Worm (Caenorhabditis elegans): ENCODE measurements around the gene cyn-12.

The cyn-12 gene

ce11 chrIV:7107893-7108292 lies 25.1 kb downstream of the cyn-12 start, which contains the start of gene ZC477.2:
TSS of gene ZC477.2 (plus strand) at chrIV:7108193.
- no peak for TF ChIP-seq snpc-4 (tag; optimal IDR thresholded peaks at IDR 0.05)
- no peak for TF ChIP-seq pqm-1 (tag; optimal IDR thresholded peaks at IDR 0.05)
- TF ChIP-seq unc-39 (tag; optimal IDR thresholded peaks at IDR 0.05) = no peak
- TF ChIP-seq aly-2 (tag; optimal IDR thresholded peaks at IDR 0.05) = no peak
- TF ChIP-seq fos-1 (tag; optimal IDR thresholded peaks at IDR 0.05) = no peak
- TF ChIP-seq fkh-10 (GFP tag; optimal IDR thresholded peaks at IDR 0.05) = no peak
- TF ChIP-seq nhr-23 (tag; optimal IDR thresholded peaks at IDR 0.05) = no peak

- no peak for TF ChIP-seq mml-1 (tag; optimal IDR thresholded peaks at IDR 0.05)
- no peak for TF ChIP-seq unc-62 (GFP tag; optimal IDR thresholded peaks at IDR 0.05)
- TF ChIP-seq nfya-1 (tag; optimal IDR thresholded peaks at IDR 0.05; ENCODE audit: insufficient read depth) = peak; percentile 64
- TF ChIP-seq R02D3.7 (tag; optimal IDR thresholded peaks at IDR 0.05) = peak; percentile 30
- TF ChIP-seq eor-1 (tag; optimal IDR thresholded peaks at IDR 0.05) = no peak
- no peak for TF ChIP-seq ceh-9 (tag; optimal IDR thresholded peaks at IDR 0.05)
- no peak for TF ChIP-seq ztf-4 (tag; optimal IDR thresholded peaks at IDR 0.05)
- no peak for TF ChIP-seq nhr-237 (tag; optimal IDR thresholded peaks at IDR 0.05)
- no peak for TF ChIP-seq elt-1 (tag; optimal IDR thresholded peaks at IDR 0.05)
- TF ChIP-seq ceh-82 (tag; optimal IDR thresholded peaks at IDR 0.05) = no peak
- TF ChIP-seq fkh-10 (GFP tag; optimal IDR thresholded peaks at IDR 0.05) = no peak
- no peak for TF ChIP-seq daf-12 (tag; optimal IDR thresholded peaks at IDR 0.05)
- no peak for TF ChIP-seq hmg-11 (tag; optimal IDR thresholded peaks at IDR 0.05)
- peak; percentile 41 for TF ChIP-seq snpc-4 (tag; optimal IDR thresholded peaks at IDR 0.05)
- no peak for TF ChIP-seq ceh-16 (tag; optimal IDR thresholded peaks at IDR 0.05)
- TF ChIP-seq lsy-12 (tag; optimal IDR thresholded peaks at IDR 0.05) = peak; percentile 39
- TF ChIP-seq egl-27 (tag; optimal IDR thresholded peaks at IDR 0.05) = no peak
- TF ChIP-seq skn-1 (tag; optimal IDR thresholded peaks at IDR 0.05) = no peak
- TF ChIP-seq unc-39 (tag; optimal IDR thresholded peaks at IDR 0.05) = no peak
- TF ChIP-seq nhr-67 (tag; optimal IDR thresholded peaks at IDR 0.05) = no peak
- TF ChIP-seq nhr-11 (tag; optimal IDR thresholded peaks at IDR 0.05) = peak; percentile 42
- no peak for TF ChIP-seq ama-1 (optimal IDR thresholded peaks at IDR 0.05)
- TF ChIP-seq elt-3 (tag; optimal IDR thresholded peaks at IDR 0.05) = no peak
- no peak for TF ChIP-seq ztf-11 (tag; optimal IDR thresholded peaks at IDR 0.05)
- TF ChIP-seq fos-1 (tag; optimal IDR thresholded peaks at IDR 0.05) = no peak
- peak; percentile 42 for TF ChIP-seq nhr-77 (tag; optimal IDR thresholded peaks at IDR 0.05)
- TF ChIP-seq ceh-28 (tag; optimal IDR thresholded peaks at IDR 0.05) = peak; percentile 25
- peak; percentile 92 for TF ChIP-seq pha-4 (tag; optimal IDR thresholded peaks at IDR 0.05)
- no peak for TF ChIP-seq ZK546.5 (tag; optimal IDR thresholded peaks at IDR 0.05)
- TF ChIP-seq sea-2 (GFP tag; optimal IDR thresholded peaks at IDR 0.05) = no peak
- peak; percentile 55 for TF ChIP-seq nhr-23 (tag; optimal IDR thresholded peaks at IDR 0.05)
- TF ChIP-seq tbx-2 (tag; optimal IDR thresholded peaks at IDR 0.05) = peak; percentile 56
- no peak for TF ChIP-seq zag-1 (tag; optimal IDR thresholded peaks at IDR 0.05)
- TF ChIP-seq nhr-76 (tag; optimal IDR thresholded peaks at IDR 0.05) = no peak
- TF ChIP-seq jun-1 (tag; optimal IDR thresholded peaks at IDR 0.05) = peak; percentile 29
- TF ChIP-seq lin-15B (tag; optimal IDR thresholded peaks at IDR 0.05) = peak; percentile 79
- TF ChIP-seq fkh-2 (tag; optimal IDR thresholded peaks at IDR 0.05) = no peak
- TF ChIP-seq aly-2 (tag; optimal IDR thresholded peaks at IDR 0.05) = no peak
- TF ChIP-seq nhr-28 (tag; optimal IDR thresholded peaks at IDR 0.05) = no peak
- no peak for TF ChIP-seq mdl-1 (tag; optimal IDR thresholded peaks at IDR 0.05)
- TF ChIP-seq pqm-1 (tag; optimal IDR thresholded peaks at IDR 0.05) = no peak
- TF ChIP-seq nhr-43 (tag; optimal IDR thresholded peaks at IDR 0.05; ENCODE audit: poor library complexity, severe bottlenecking) = peak; percentile 36
- TF ChIP-seq egl-5 (tag; optimal IDR thresholded peaks at IDR 0.05) = no peak
- TF ChIP-seq nhr-25 (tag; optimal IDR thresholded peaks at IDR 0.05) = peak; percentile 35
- TF ChIP-seq elt-2 (tag; optimal IDR thresholded peaks at IDR 0.05) = peak; percentile 34
- TF ChIP-seq lin-39 (tag; optimal IDR thresholded peaks at IDR 0.05) = no peak
- TF ChIP-seq nhr-12 (tag; optimal IDR thresholded peaks at IDR 0.05) = no peak
Measured at ce11 chrIV:7103211-7103679, 29.8 kb downstream of the cyn-12 start, which contains the start of the genes rde-8 and ZC477.3. TSS of gene rde-8 (minus strand) at chrIV:7103261. TSS of gene ZC477.3 (plus strand) at chrIV:7103492.

All from whole organism, L3 larva.